Worm (Caenorhabditis elegans): ENCODE measurements around the gene ckc-1.

Gene ckc-1

DNA sequence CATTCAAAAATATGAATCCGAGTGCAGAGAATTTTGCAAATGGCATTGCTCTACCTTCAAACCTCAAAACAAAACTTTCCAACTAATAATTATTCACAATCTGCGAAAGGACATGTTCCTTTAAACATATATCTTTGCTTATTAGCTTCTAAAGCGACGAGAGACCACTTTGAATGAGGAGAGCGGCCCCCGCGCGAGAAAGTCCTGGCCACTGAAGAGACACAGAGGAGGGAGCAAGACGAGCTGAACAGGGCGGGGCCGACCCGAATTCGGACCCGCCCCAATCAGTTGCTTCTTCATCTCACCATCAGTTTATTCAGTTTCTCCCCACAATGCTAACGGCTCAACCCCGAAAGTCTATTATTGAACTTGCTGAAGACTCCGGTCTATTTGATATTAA lies 9.2 kb downstream of the ckc-1 start, which contains the start of gene T27A10.2:
TSS of gene T27A10.2 (plus strand) at position 333 of the 400 bp plus-strand sequence.
- peak; percentile 24 for TF ChIP-seq lin-14 (GFP tag; optimal IDR thresholded peaks at IDR 0.05)
- TF ChIP-seq efl-1 (optimal IDR thresholded peaks at IDR 0.05) = no peak
- TF ChIP-seq efl-1 (GFP tag; optimal IDR thresholded peaks at IDR 0.05 in 1 of 2) = peak in 1 of 2 experiments; percentile 52
- TF ChIP-seq nhr-237 (tag; optimal IDR thresholded peaks at IDR 0.05) = no peak
- TF ChIP-seq fos-1 (tag; optimal IDR thresholded peaks at IDR 0.05) = no peak

DNA sequence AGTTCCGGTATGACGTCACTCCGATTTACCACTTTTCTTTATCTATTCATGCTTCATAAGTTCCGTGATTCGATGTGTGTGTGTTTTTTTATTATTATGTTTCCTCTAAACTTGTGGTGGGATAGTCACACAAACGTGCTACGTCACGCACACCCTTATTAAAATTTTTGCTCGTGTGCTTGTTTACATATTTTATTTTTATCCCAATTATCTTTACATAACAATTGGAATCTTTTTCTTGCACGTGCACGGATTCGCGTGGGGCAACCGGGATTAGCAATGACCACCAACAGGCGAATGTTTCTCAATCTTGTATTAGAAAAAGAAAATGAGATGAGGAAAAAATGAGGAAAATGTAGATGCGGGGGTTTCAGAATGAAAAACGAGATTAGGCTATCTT lies 14.1 kb downstream of the ckc-1 start:
- no peak for TF ChIP-seq snu-23 (GFP tag; optimal IDR thresholded peaks at IDR 0.05)
- peak; percentile 27 for TF ChIP-seq egl-13 (tag; optimal IDR thresholded peaks at IDR 0.05)
- peak; percentile 40 for TF ChIP-seq pax-3 (tag; optimal IDR thresholded peaks at IDR 0.05)
- TF ChIP-seq lin-39 (tag; optimal IDR thresholded peaks at IDR 0.05) = no peak
- peak; percentile 8 for TF ChIP-seq nhr-71 (tag; optimal IDR thresholded peaks at IDR 0.05)
- no peak for TF ChIP-seq xbp-1 (tag; optimal IDR thresholded peaks at IDR 0.05)
- no peak for TF ChIP-seq ces-1 (GFP tag; optimal IDR thresholded peaks at IDR 0.05)
- peak; percentile 62 for TF ChIP-seq fkh-8 (tag; optimal IDR thresholded peaks at IDR 0.05)
- TF ChIP-seq nhr-47 (tag; optimal IDR thresholded peaks at IDR 0.05) = peak; percentile 62
- TF ChIP-seq mdl-1 (tag; optimal IDR thresholded peaks at IDR 0.05) = no peak
- TF ChIP-seq sox-4 (tag; optimal IDR thresholded peaks at IDR 0.05) = peak; percentile 33
- TF ChIP-seq ceh-8 (GFP tag; optimal IDR thresholded peaks at IDR 0.05) = peak; percentile 8
- TF ChIP-seq lsy-2 (tag; optimal IDR thresholded peaks at IDR 0.05) = no peak
- TF ChIP-seq rnt-1 (tag; optimal IDR thresholded peaks at IDR 0.05) = no peak
- peak; percentile 90 for TF ChIP-seq dsc-1 (tag; optimal IDR thresholded peaks at IDR 0.05)

DNA sequence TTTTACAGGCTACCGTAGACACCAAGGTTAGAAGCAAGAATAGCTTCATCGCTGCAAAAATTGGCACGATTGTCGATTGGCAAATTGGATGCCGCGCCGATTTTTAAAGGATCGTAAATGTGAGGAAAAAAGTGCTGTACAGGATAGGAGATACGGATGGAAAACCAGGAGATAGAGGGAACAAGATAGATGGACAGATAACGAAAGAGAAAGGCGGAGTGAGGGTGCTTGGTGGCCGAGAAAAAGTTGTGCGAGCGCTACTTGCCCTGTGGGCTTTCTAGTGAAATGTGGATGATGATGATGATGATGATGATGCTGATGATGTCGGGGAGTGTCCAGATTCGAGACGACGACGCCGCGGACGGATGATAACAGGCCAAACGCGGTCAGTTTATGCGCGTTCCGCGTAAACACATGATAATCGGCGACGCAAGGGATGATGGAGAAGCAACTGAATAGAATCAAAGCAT lies 19.9 kb downstream of the ckc-1 start, which contains the start of gene T27A10.6:
TSS of gene T27A10.6 (minus strand) at position 51 of the 470 bp plus-strand sequence.
- TF ChIP-seq ets-5 (GFP tag; IDR thresholded peaks at IDR 0.05) (no peak), nhr-237 (tag; optimal IDR thresholded peaks at IDR 0.05) (no peak), nhr-11 (tag; optimal IDR thresholded peaks at IDR 0.05) (no peak), hpl-2 (GFP tag; optimal IDR thresholded peaks at IDR 0.05) (no peak), lin-15B (tag; optimal IDR thresholded peaks at IDR 0.05) (no peak), blmp-1 (tag; optimal IDR thresholded peaks at IDR 0.05) (peak; percentile 89), efl-1 (optimal IDR thresholded peaks at IDR 0.05) (no peak), efl-1 (GFP tag; optimal IDR thresholded peaks at IDR 0.05 in 1 of 2) (peak in 1 of 2 experiments; percentile 45)

DNA sequence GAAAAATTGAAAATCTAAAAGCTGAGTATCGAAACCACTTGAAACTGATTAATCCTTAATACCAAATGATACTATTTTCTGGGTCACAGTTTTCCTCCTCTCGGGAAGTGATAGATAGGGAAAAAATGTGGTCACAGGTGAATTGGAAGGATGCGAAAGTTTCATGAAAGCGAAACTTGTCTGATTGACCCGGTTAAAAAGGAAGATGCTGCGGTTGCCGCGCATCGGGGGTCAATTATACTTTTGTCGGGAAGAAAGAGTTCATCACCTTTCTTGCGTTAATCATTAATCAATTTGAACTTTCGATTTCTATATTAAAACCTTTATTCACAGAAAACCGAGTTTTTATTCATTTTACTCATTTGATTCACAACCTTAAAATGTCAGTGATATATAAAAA lies 20.6 kb downstream of the ckc-1 start:
- TF ChIP-seq blmp-1 (tag; optimal IDR thresholded peaks at IDR 0.05) (peak; percentile 97), jun-1 (tag; optimal IDR thresholded peaks at IDR 0.05) (no peak)

DNA sequence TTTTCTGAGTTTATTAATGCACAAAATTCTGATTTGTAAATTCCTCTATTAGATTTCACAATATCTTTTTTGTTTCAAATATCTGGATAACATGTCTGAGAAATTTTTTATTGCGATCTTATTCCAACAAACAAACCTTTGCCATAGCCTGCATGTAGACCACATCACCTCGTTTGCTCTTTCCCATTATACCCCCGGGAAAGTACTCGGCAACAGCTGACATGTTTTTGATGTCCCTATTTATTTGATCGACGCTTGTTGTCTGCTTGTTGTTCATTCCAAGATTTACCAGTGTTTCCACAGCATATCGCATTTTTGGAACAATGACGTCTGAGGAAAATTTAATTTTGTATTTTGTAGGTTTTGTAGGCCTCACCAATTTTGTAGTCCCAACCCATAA lies 23.5 kb downstream of the ckc-1 start:
- TF ChIP-seq lin-14 (GFP tag; optimal IDR thresholded peaks at IDR 0.05) (peak; percentile 30), rnt-1 (tag; optimal IDR thresholded peaks at IDR 0.05) (peak; percentile 58), unc-130 (tag; optimal IDR thresholded peaks at IDR 0.05) (peak; percentile 30), ces-1 (GFP tag; optimal IDR thresholded peaks at IDR 0.05) (no peak), vab-15 (tag; optimal IDR thresholded peaks at IDR 0.05) (no peak), sptf-1 (tag; optimal IDR thresholded peaks at IDR 0.05) (no peak), lin-15B (tag; optimal IDR thresholded peaks at IDR 0.05) (no peak), elt-3 (tag; optimal IDR thresholded peaks at IDR 0.05) (no peak)

DNA sequence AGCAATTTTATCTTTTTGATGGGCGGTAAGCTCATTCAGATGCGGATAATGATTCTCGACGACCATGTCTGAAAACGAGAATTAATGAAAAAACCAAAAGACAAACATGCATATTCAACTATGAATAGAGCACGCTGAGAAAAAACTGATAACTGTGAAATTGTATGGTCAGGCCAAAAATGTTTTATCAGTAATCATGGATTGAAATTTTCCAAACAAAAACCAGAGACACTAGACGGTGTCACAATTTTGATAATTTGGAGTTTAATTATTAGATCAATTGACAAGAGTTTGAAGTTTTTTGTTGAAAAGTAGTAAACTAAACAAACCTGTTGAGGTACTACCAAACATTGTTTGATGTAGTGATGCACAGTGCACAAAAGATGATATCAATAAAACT lies 24.0 kb downstream of the ckc-1 start, which contains the start of gene cgr-1:
TSS of gene cgr-1 (minus strand) at position 68 of the 400 bp plus-strand sequence.
- TF ChIP-seq hlh-17 (GFP tag; optimal IDR thresholded peaks at IDR 0.05; ENCODE audit: borderline replicate concordance) = no peak
- TF ChIP-seq elt-2 (tag; optimal IDR thresholded peaks at IDR 0.05) = peak; percentile 49

All from whole organism, L1 larva.